Fruit fly (Drosophila melanogaster) whole organism, embryonic: ENCODE measurements around the gene pyx.

Experiments
- Aef1 ChIP-seq: fragments of 200-800 bp; sonication (Bioruptor generic); IDR thresholded peaks from 3 replicates; pipeline ENCODE4 v1.3.6; 2022; ENCODE audit warnings: missing biosample characterization, missing genetic modification characterization
- CG10209 ChIP-seq: fragments of 200-800 bp; sonication (Bioruptor generic); optimal IDR thresholded peaks from 3 replicates; lab custom pipeline; 2017; ENCODE audit warnings: missing biosample characterization, mild to moderate bottlenecking, missing genetic modification characterization, missing genetic modification reagents
- CG1024 ChIP-seq: fragments of 200-800 bp; sonication (Bioruptor generic); IDR thresholded peaks from 2 replicates; pipeline ENCODE4 v1.3.6; 2022; ENCODE audit warnings: missing biosample characterization, missing genetic modification characterization
- CG10321 ChIP-seq: fragments of 200-800 bp; sonication (Bioruptor generic); IDR thresholded peaks from 2 replicates; pipeline ENCODE4 v1.3.6; 2022; ENCODE audit warnings: missing biosample characterization, missing genetic modification characterization
- CG12299 ChIP-seq: fragments of 200-800 bp; sonication (Bioruptor generic); optimal IDR thresholded peaks from 2 replicates; lab custom pipeline; 2018; ENCODE audit warnings: missing biosample characterization, mild to moderate bottlenecking, missing genetic modification characterization
- CG13296 ChIP-seq: fragments of 200-800 bp; sonication (Bioruptor generic); optimal IDR thresholded peaks from 3 replicates; lab custom pipeline; 2018; ENCODE audit warnings: missing biosample characterization, mild to moderate bottlenecking, missing genetic modification characterization
- CG14014 ChIP-seq: fragments of 200-800 bp; sonication (Bioruptor generic); IDR thresholded peaks from 2 replicates; pipeline ENCODE4 v1.3.6; 2022; ENCODE audit warnings: missing biosample characterization, missing genetic modification characterization
- CG1647 ChIP-seq: fragments of 200-800 bp; sonication (Bioruptor generic); optimal IDR thresholded peaks from 3 replicates; lab custom pipeline; 2016; ENCODE audit warnings: missing biosample characterization, missing genetic modification characterization
- CG17829 ChIP-seq: fragments of 200-800 bp; optimal IDR thresholded peaks from 2 replicates; lab custom pipeline; 2019; ENCODE audit warnings: missing biosample characterization, mild to moderate bottlenecking, missing genetic modification characterization, moderate library complexity
- CG1832 ChIP-seq: fragments of 200-800 bp; sonication (Bioruptor generic); optimal IDR thresholded peaks from 2 replicates; lab custom pipeline; 2017; ENCODE audit warnings: missing biosample characterization, mild to moderate bottlenecking, missing genetic modification characterization, inconsistent platforms
- CG2875 ChIP-seq: fragments of 200-800 bp; sonication (Bioruptor generic); optimal IDR thresholded peaks from 2 replicates; lab custom pipeline; 2017; ENCODE audit warnings: missing biosample characterization, mild to moderate bottlenecking, missing genetic modification characterization, missing genetic modification reagents
- CG32532 ChIP-seq: fragments of 200-800 bp; sonication (Bioruptor generic); IDR thresholded peaks from 2 replicates; pipeline ENCODE4 v1.3.6; 2022; ENCODE audit warnings: missing biosample characterization, missing genetic modification characterization
- CG32767 ChIP-seq: fragments of 200-800 bp; sonication (Bioruptor generic); IDR thresholded peaks from 2 replicates; pipeline ENCODE4 v1.3.6; 2022; ENCODE audit warnings: missing biosample characterization, missing genetic modification characterization
- CG6272 ChIP-seq: fragments of 200-800 bp; sonication (Bioruptor generic); IDR thresholded peaks from 2 replicates; pipeline ENCODE4 v1.3.6; 2022; ENCODE audit warnings: missing biosample characterization, missing genetic modification characterization
- CG6765 ChIP-seq: fragments of 200-800 bp; sonication (Bioruptor generic); optimal IDR thresholded peaks from 3 replicates; lab custom pipeline; 2017; ENCODE audit warnings: missing biosample characterization, mild to moderate bottlenecking, missing genetic modification characterization
- CG7786 ChIP-seq: fragments of 200-800 bp; sonication (Bioruptor generic); optimal IDR thresholded peaks from 2 replicates; lab custom pipeline; 2016; ENCODE audit warnings: missing biosample characterization, missing genetic modification characterization
- CG8290 ChIP-seq, 3 experiments: fragments of 200-800 bp; sonication (Bioruptor generic); optimal IDR thresholded peaks; 2 replicates each; lab custom pipeline; 2016 to 2019; ENCODE audit warnings: missing biosample characterization in 3 of 3, missing genetic modification characterization in 3 of 3, mild to moderate bottlenecking in 2 of 3, moderate library complexity in 1 of 3
- CG8765 ChIP-seq: fragments of 200-800 bp; sonication (Bioruptor generic); IDR thresholded peaks from 2 replicates; pipeline ENCODE4 v1.3.6; 2022; ENCODE audit warnings: missing biosample characterization, missing genetic modification characterization
- CG9797 ChIP-seq: fragments of 200-800 bp; sonication (Bioruptor generic); optimal IDR thresholded peaks from 3 replicates; lab custom pipeline; 2018; ENCODE audit warnings: missing biosample characterization, mild to moderate bottlenecking, missing genetic modification characterization
- CG9876 ChIP-seq: fragments of 200-800 bp; sonication (Bioruptor generic); optimal IDR thresholded peaks from 2 replicates; lab custom pipeline; 2016; ENCODE audit warnings: missing biosample characterization, missing genetic modification characterization
- CHES-1-like ChIP-seq: fragments of 200-800 bp; sonication (Bioruptor generic); optimal IDR thresholded peaks from 2 replicates; lab custom pipeline; 2016; ENCODE audit warnings: missing biosample characterization, missing genetic modification characterization
- Camta ChIP-seq: fragments of 200-800 bp; sonication (Bioruptor generic); optimal IDR thresholded peaks from 2 replicates; lab custom pipeline; 2016; ENCODE audit warnings: missing biosample characterization, missing genetic modification characterization
- Dek ChIP-seq: fragments of 200-800 bp; sonication (Bioruptor generic); optimal IDR thresholded peaks from 3 replicates; lab custom pipeline; 2019; ENCODE audit warnings: missing biosample characterization, mild to moderate bottlenecking, missing genetic modification characterization, moderate library complexity
- Drgx ChIP-seq: fragments of 200-800 bp; sonication (Bioruptor generic); IDR thresholded peaks from 2 replicates; pipeline ENCODE4 v1.3.6; 2022; ENCODE audit warnings: missing biosample characterization, missing genetic modification characterization
- HLH4C ChIP-seq: fragments of 200-800 bp; sonication (Bioruptor generic); IDR thresholded peaks from 3 replicates; pipeline ENCODE4 v1.3.6; 2022; ENCODE audit warnings: missing biosample characterization, missing genetic modification characterization; ENCODE audit not compliant: partially characterized antibody
- HLH54F ChIP-seq: fragments of 200-800 bp; sonication (Bioruptor generic); optimal IDR thresholded peaks from 3 replicates; lab custom pipeline; 2016; ENCODE audit warnings: missing biosample characterization, missing genetic modification characterization
- Hr78 ChIP-seq, 2 experiments: fragments of 200-800 bp in 1 of 2; fragments of >200 bp in 1 of 2; sonication (Bioruptor generic) in 1 of 2; optimal IDR thresholded peaks; 2 replicates each; lab custom pipeline; 2017 to 2019; ENCODE audit warnings: missing biosample characterization in 2 of 2, missing genetic modification characterization in 2 of 2, mild to moderate bottlenecking in 1 of 2, moderate library complexity in 1 of 2
- MBD-R2 ChIP-seq: fragments of 200-800 bp; sonication (Bioruptor generic); IDR thresholded peaks from 2 replicates; pipeline ENCODE4 v1.3.6; 2022; ENCODE audit warnings: missing biosample characterization, missing genetic modification characterization
- MTF-1 ChIP-seq: fragments of 200-800 bp; sonication (Bioruptor generic); optimal IDR thresholded peaks from 2 replicates; lab custom pipeline; 2018; ENCODE audit warnings: missing biosample characterization, mild to moderate bottlenecking, missing genetic modification characterization, borderline replicate concordance
- Mad ChIP-seq: fragments of 200-800 bp; sonication (Bioruptor generic); optimal IDR thresholded peaks from 2 replicates; lab custom pipeline; 2016; ENCODE audit warnings: missing biosample characterization, missing genetic modification characterization
- NC2α ChIP-seq: fragments of 200-800 bp; sonication (Bioruptor generic); optimal IDR thresholded peaks from 2 replicates; lab custom pipeline; 2016; ENCODE audit warnings: missing biosample characterization, missing genetic modification characterization
- cas ChIP-seq: fragments of 200-800 bp; sonication (Bioruptor generic); IDR thresholded peaks from 2 replicates; pipeline ENCODE4 v1.3.6; 2022; ENCODE audit warnings: missing biosample characterization, missing genetic modification characterization
- corto ChIP-seq: fragments of 200-800 bp; sonication (Bioruptor generic); optimal IDR thresholded peaks from 2 replicates; lab custom pipeline; 2016; ENCODE audit warnings: missing biosample characterization, mild to moderate bottlenecking, missing genetic modification characterization, moderate library complexity
- crol ChIP-seq: fragments of 200-800 bp; sonication (Bioruptor generic); IDR thresholded peaks from 2 replicates; pipeline ENCODE4 v1.3.6; 2022; ENCODE audit warnings: missing biosample characterization, missing genetic modification characterization
- dati ChIP-seq: fragments of 200-800 bp; sonication (Bioruptor generic); IDR thresholded peaks from 2 replicates; pipeline ENCODE4 v1.3.6; 2022; ENCODE audit warnings: missing biosample characterization, missing genetic modification characterization
- ems ChIP-seq: fragments of 200-800 bp; sonication (Bioruptor generic); optimal IDR thresholded peaks from 3 replicates; lab custom pipeline; 2016; ENCODE audit warnings: missing biosample characterization, missing genetic modification characterization
- hkb ChIP-seq, 2 experiments: fragments of 200-800 bp in 1 of 2; fragments of >200 bp in 1 of 2; sonication (Bioruptor generic) in 1 of 2; IDR thresholded peaks in 1 of 2; optimal IDR thresholded peaks in 1 of 2; 2 replicates each; pipeline versions ENCODE4 v1.3.6 to Lab custom; 2017 to 2022; ENCODE audit warnings: missing biosample characterization in 1 of 2, missing genetic modification characterization in 1 of 2
- kni ChIP-seq: fragments of 200-800 bp; sonication (Bioruptor generic); optimal IDR thresholded peaks from 3 replicates; lab custom pipeline; 2017; ENCODE audit warnings: mild to moderate bottlenecking, missing biosample characterization, missing genetic modification reagents, missing genetic modification characterization
- knrl ChIP-seq: fragments of 200-800 bp; sonication (Bioruptor generic); IDR thresholded peaks from 3 replicates; pipeline ENCODE4 v1.3.6; 2022; ENCODE audit warnings: missing biosample characterization, missing genetic modification characterization; ENCODE audit not compliant: partially characterized antibody
- pzg ChIP-seq: fragments of 200-800 bp; sonication (Bioruptor generic); optimal IDR thresholded peaks from 3 replicates; lab custom pipeline; 2018; ENCODE audit warnings: missing biosample characterization, mild to moderate bottlenecking, missing genetic modification characterization, moderate library complexity
- row ChIP-seq: fragments of 200-800 bp; sonication (Bioruptor generic); IDR thresholded peaks from 3 replicates; pipeline ENCODE4 v1.3.6; 2022; ENCODE audit warnings: missing biosample characterization, missing genetic modification characterization
- seq ChIP-seq: fragments of 200-800 bp; sonication (Bioruptor generic); IDR thresholded peaks from 2 replicates; pipeline ENCODE4 v1.3.6; 2022; ENCODE audit warnings: missing biosample characterization, missing genetic modification characterization
- sisA ChIP-seq: fragments of 200-800 bp; sonication (Bioruptor generic); IDR thresholded peaks from 2 replicates; pipeline ENCODE4 v1.3.6; 2022; ENCODE audit warnings: missing biosample characterization, missing genetic modification characterization
- slp2 ChIP-seq: fragments of 200-800 bp; sonication (Bioruptor generic); optimal IDR thresholded peaks from 2 replicates; lab custom pipeline; 2016; ENCODE audit warnings: missing biosample characterization, missing genetic modification characterization
- twi ChIP-seq: fragments of 200-800 bp; optimal IDR thresholded peaks from 2 replicates; lab custom pipeline; 2019; ENCODE audit warnings: missing biosample characterization, mild to moderate bottlenecking, missing genetic modification characterization, moderate library complexity
- wek ChIP-seq: fragments of 200-800 bp; sonication (Bioruptor generic); optimal IDR thresholded peaks from 3 replicates; lab custom pipeline; 2018; ENCODE audit warnings: missing biosample characterization, mild to moderate bottlenecking, missing genetic modification characterization, moderate library complexity
- yki ChIP-seq: fragments of >200 bp; optimal IDR thresholded peaks from 3 replicates; lab custom pipeline; 2018
- zen2 ChIP-seq: fragments of 200-800 bp; sonication (Bioruptor generic); IDR thresholded peaks from 3 replicates; pipeline ENCODE4 v1.3.6; 2022; ENCODE audit warnings: missing biosample characterization, missing genetic modification characterization; ENCODE audit not compliant: partially characterized antibody

Gene pyx

dm6 chr3L:199050-199745 is 23.7 kb downstream of the pyx start (continued):
- TF ChIP-seq Dek (tag; lab: Kevin White, UChicago) (peak; percentile 35), CG6765 (GFP tag; lab: Kevin White, UChicago) (no peak), CG10321 (GFP tag; lab: Robert Waterston, UW) (peak; percentile 87), zen2 (GFP tag; lab: Robert Waterston, UW) (peak; percentile 41; the same call in 1 of the 3 replicates), ems (GFP tag; lab: Kevin White, UChicago) (no peak), CG9876 (peak; percentile 30), CG17829 (tag; lab: Kevin White, UChicago) (peak; percentile 25), pzg (GFP tag; lab: Kevin White, UChicago) (peak; percentile 56), CG10209 (GFP tag; lab: Kevin White, UChicago) (no peak), CG14014 (no peak), MBD-R2 (GFP tag; lab: Robert Waterston, UW) (peak; percentile 89), corto (GFP tag; lab: Kevin White, UChicago) (no peak), CHES-1-like (GFP tag; lab: Kevin White, UChicago) (peak; percentile 80), hkb (optimal IDR thresholded peaks at IDR 0.05; lab: Kevin White, UChicago) (no peak), hkb (GFP tag; IDR thresholded peaks at IDR 0.05; lab: Robert Waterston, UW) (0 out of 2 replicates have a peak, but pooled peaks have one; percentile 33), CG13296 (GFP tag; lab: Kevin White, UChicago) (no peak), CG12299 (tag; lab: Kevin White, UChicago) (peak; percentile 13), seq (0 out of 2 replicates have a peak, but pooled peaks have one; percentile 32), Mad (GFP tag; lab: Kevin White, UChicago) (peak; percentile 36), NC2α (no peak), kni (GFP tag; lab: Kevin White, UChicago) (peak; percentile 13), cas (0 out of 2 replicates have a peak, but pooled peaks have one; percentile 5), Aef1 (GFP tag; lab: Robert Waterston, UW) (peak; percentile 47; the same call in 1 of the 3 replicates), twi (tag; lab: Kevin White, UChicago) (no peak), CG7786 (GFP tag; lab: Kevin White, UChicago) (no peak), Drgx (GFP tag; lab: Robert Waterston, UW) (0 out of 2 replicates have a peak, but pooled peaks have one; percentile 19), wek (GFP tag; lab: Kevin White, UChicago) (no peak), CG6272 (GFP tag; lab: Robert Waterston, UW) (peak; percentile 62), CG9797 (GFP tag; lab: Kevin White, UChicago) (peak; percentile 13), Hr78 (GFP tag; optimal IDR thresholded peaks at IDR 0.05; lab: Kevin White, UChicago) (no peak), Camta (GFP tag; lab: Kevin White, UChicago) (no peak), dati (GFP tag; lab: Robert Waterston, UW) (no peak), slp2 (GFP tag; lab: Kevin White, UChicago) (no peak), CG32532 (GFP tag; lab: Robert Waterston, UW) (peak; percentile 55; the same call in 1 of the 2 replicates), knrl (peak; percentile 42; the same call in 2 of the 3 replicates), CG8765 (GFP tag; lab: Robert Waterston, UW) (0 out of 2 replicates have a peak, but pooled peaks have one; percentile 18), CG2875 (peak; percentile 18), MTF-1 (GFP tag; lab: Kevin White, UChicago) (peak; percentile 17), crol (GFP tag; lab: Robert Waterston, UW) (peak; percentile 96), row (GFP tag; lab: Robert Waterston, UW) (peak; percentile 24; the same call in 2 of the 3 replicates), sisA (GFP tag; lab: Robert Waterston, UW) (0 out of 2 replicates have a peak, but pooled peaks have one; percentile 14), CG1024 (GFP tag; lab: Robert Waterston, UW) (peak; percentile 46; the same call in 1 of the 2 replicates), yki (lab: Kevin White, UChicago) (no peak), CG8290 (GFP tag; optimal IDR thresholded peaks at IDR 0.05; lab: Kevin White, UChicago) (no peak), CG8290 (tag; optimal IDR thresholded peaks at IDR 0.05; lab: Kevin White, UChicago) (no peak), CG1647 (GFP tag; lab: Kevin White, UChicago) (peak; percentile 31), CG32767 (GFP tag; lab: Robert Waterston, UW) (peak; percentile 78), CG1832 (GFP tag; lab: Kevin White, UChicago) (peak; percentile 99), HLH54F (GFP tag; lab: Kevin White, UChicago) (no peak), HLH4C (no peak)
